Worm (Caenorhabditis elegans) whole organism, mixed stage, embryonic: ENCODE results near the gene F55E10.4.

Source experiments
- M03D4.4 ChIP-seq: sonication (generic microtip); optimal IDR thresholded peaks from 2 replicates; lab custom pipeline; 2017; ENCODE audit warnings: mild to moderate bottlenecking, missing genetic modification characterization, missing compliant biosample characterization
- ceh-39 ChIP-seq: fragments of 150-350 bp; optimal IDR thresholded peaks from 2 replicates; lab custom pipeline; 2014; ENCODE audit warnings: missing biosample characterization, missing genetic modification characterization
- ceh-43 ChIP-seq: fragments of 200-800 bp; sonication (Bioruptor generic); optimal IDR thresholded peaks from 2 replicates; lab custom pipeline; 2018; ENCODE audit warnings: mild to moderate bottlenecking, missing genetic modification characterization, moderate library complexity, missing compliant biosample characterization
- ceh-83 ChIP-seq: fragments of 200-800 bp; sonication (Bioruptor generic); optimal IDR thresholded peaks from 2 replicates; lab custom pipeline; 2018; ENCODE audit warnings: mild to moderate bottlenecking, missing genetic modification characterization, missing compliant biosample characterization
- ces-1 ChIP-seq: fragments of 150-350 bp; optimal IDR thresholded peaks from 2 replicates; lab custom pipeline; 2014; ENCODE audit warnings: missing biosample characterization, missing genetic modification reagents, missing genetic modification characterization
- cnd-1 ChIP-seq: fragments of 200-800 bp; sonication (Bioruptor generic); optimal IDR thresholded peaks from 2 replicates; lab custom pipeline; 2018; ENCODE audit warnings: mild to moderate bottlenecking, missing genetic modification characterization, missing compliant biosample characterization
- drap-1 ChIP-seq: fragments of 200-800 bp; sonication (Bioruptor generic); optimal IDR thresholded peaks from 3 replicates; lab custom pipeline; 2018; ENCODE audit warnings: mild to moderate bottlenecking, missing genetic modification characterization, missing compliant biosample characterization
- elt-1 ChIP-seq: sonication (generic microtip); optimal IDR thresholded peaks from 2 replicates; lab custom pipeline; 2017; ENCODE audit warnings: missing genetic modification characterization, mild to moderate bottlenecking, missing compliant biosample characterization, antibody characterized with exemption, moderate library complexity, borderline replicate concordance; ENCODE audit not compliant: insufficient read depth
- elt-3 ChIP-seq: fragments of 150-350 bp; optimal IDR thresholded peaks from 2 replicates; lab custom pipeline; 2014; ENCODE audit warnings: missing biosample characterization, missing genetic modification characterization
- flh-1 ChIP-seq: fragments of 200-800 bp; sonication (Bioruptor generic); optimal IDR thresholded peaks from 2 replicates; lab custom pipeline; 2018; ENCODE audit warnings: mild to moderate bottlenecking, missing genetic modification characterization, moderate library complexity, missing compliant biosample characterization
- ham-2 ChIP-seq: fragments of 200-800 bp; sonication (Bioruptor generic); optimal IDR thresholded peaks from 2 replicates; lab custom pipeline; 2018; ENCODE audit warnings: mild to moderate bottlenecking, missing genetic modification characterization, missing compliant biosample characterization
- hlh-1 ChIP-seq: fragments of 150-350 bp; optimal IDR thresholded peaks from 2 replicates; lab custom pipeline; 2014; ENCODE audit warnings: missing biosample characterization, missing genetic modification reagents, missing genetic modification characterization
- lin-13 ChIP-seq: fragments of 150-350 bp; optimal IDR thresholded peaks from 2 replicates; lab custom pipeline; 2014; ENCODE audit warnings: missing biosample characterization, missing genetic modification characterization
- lin-32 ChIP-seq: fragments of 200-800 bp; sonication (Bioruptor generic); optimal IDR thresholded peaks from 2 replicates; lab custom pipeline; 2018; ENCODE audit warnings: mild to moderate bottlenecking, missing genetic modification characterization, missing compliant biosample characterization
- lsy-2 ChIP-seq: fragments of 150-350 bp; optimal IDR thresholded peaks from 2 replicates; lab custom pipeline; 2014; ENCODE audit warnings: missing biosample characterization, missing genetic modification characterization
- mab-5 ChIP-seq: fragments of 150-350 bp; optimal IDR thresholded peaks from 2 replicates; lab custom pipeline; 2014; ENCODE audit warnings: missing biosample characterization, missing genetic modification characterization
- mep-1 ChIP-seq: fragments of 150-350 bp; optimal IDR thresholded peaks from 2 replicates; lab custom pipeline; 2017; ENCODE audit warnings: missing biosample characterization, missing genetic modification reagents, missing genetic modification characterization, inconsistent platforms
- mls-2 ChIP-seq: sonication (generic microtip); optimal IDR thresholded peaks from 2 replicates; lab custom pipeline; 2016; ENCODE audit warnings: mild to moderate bottlenecking, missing genetic modification characterization, moderate library complexity, missing compliant biosample characterization
- nhr-12 ChIP-seq: fragments of 150-350 bp; optimal IDR thresholded peaks from 2 replicates; lab custom pipeline; 2014; ENCODE audit warnings: missing biosample characterization, missing genetic modification characterization
- nhr-2 ChIP-seq: fragments of 150-350 bp; optimal IDR thresholded peaks from 2 replicates; lab custom pipeline; 2014; ENCODE audit warnings: missing biosample characterization, missing genetic modification characterization
- nhr-237 ChIP-seq: fragments of 150-350 bp; optimal IDR thresholded peaks from 2 replicates; lab custom pipeline; 2014; ENCODE audit warnings: missing biosample characterization, missing genetic modification characterization
- nhr-28 ChIP-seq: fragments of 150-350 bp; optimal IDR thresholded peaks from 2 replicates; lab custom pipeline; 2014; ENCODE audit warnings: missing biosample characterization, missing genetic modification characterization
- nhr-76 ChIP-seq: sonication (generic microtip); optimal IDR thresholded peaks from 2 replicates; lab custom pipeline; 2017; ENCODE audit warnings: missing biosample characterization, missing genetic modification characterization
- pha-4 ChIP-seq: fragments of 150-350 bp; optimal IDR thresholded peaks from 2 replicates; lab custom pipeline; 2018; ENCODE audit warnings: missing biosample characterization, missing genetic modification reagents, missing genetic modification characterization
- sem-2 ChIP-seq: fragments of 200-800 bp; sonication (Bioruptor generic); optimal IDR thresholded peaks from 2 replicates; lab custom pipeline; 2018; ENCODE audit warnings: mild to moderate bottlenecking, missing genetic modification characterization, missing compliant biosample characterization
- snpc-4 ChIP-seq: fragments of 150-350 bp; optimal IDR thresholded peaks from 2 replicates; lab custom pipeline; 2014; ENCODE audit warnings: missing biosample characterization, missing genetic modification characterization
- sptf-1 ChIP-seq: sonication (generic microtip); optimal IDR thresholded peaks from 2 replicates; lab custom pipeline; 2017; ENCODE audit warnings: mild to moderate bottlenecking, missing genetic modification characterization, moderate library complexity, missing compliant biosample characterization
- tbx-8 ChIP-seq: fragments of 200-800 bp; sonication (Bioruptor generic); optimal IDR thresholded peaks from 2 replicates; lab custom pipeline; 2018; ENCODE audit warnings: mild to moderate bottlenecking, missing genetic modification characterization, moderate library complexity, missing compliant biosample characterization
- unc-120 ChIP-seq: sonication (generic microtip); optimal IDR thresholded peaks from 2 replicates; lab custom pipeline; 2017; ENCODE audit warnings: missing genetic modification characterization, missing compliant biosample characterization; ENCODE audit not compliant: poor library complexity, severe bottlenecking
- unc-39 ChIP-seq: fragments of 150-350 bp; optimal IDR thresholded peaks from 2 replicates; lab custom pipeline; 2014; ENCODE audit warnings: missing biosample characterization, missing genetic modification characterization
- unc-62 ChIP-seq: fragments of 150-350 bp; optimal IDR thresholded peaks from 2 replicates; lab custom pipeline; 2014; ENCODE audit warnings: missing biosample characterization, missing genetic modification reagents, missing genetic modification characterization
- ztf-11 ChIP-seq: fragments of 150-350 bp; optimal IDR thresholded peaks from 2 replicates; lab custom pipeline; 2014; ENCODE audit warnings: missing biosample characterization, missing genetic modification characterization

Gene F55E10.4

ce11 chrX:8367553-8367952 is 39.9 kb upstream of the F55E10.4 start, which contains the start of gene F40B5.2:
F40B5.2 (plus strand) TSS chrX:8367853.
- TF ChIP-seq drap-1 (GFP tag; lab: Kevin White, UChicago) (no peak), sem-2 (no peak), cnd-1 (tag; lab: Kevin White, UChicago) (no peak), unc-62 (GFP tag; lab: Kevin White, UChicago) (no peak), unc-120 (tag; lab: Kevin White, UChicago) (no peak), mls-2 (tag; lab: Kevin White, UChicago) (no peak), nhr-237 (tag; lab: Kevin White, UChicago) (no peak), lin-13 (tag; lab: Kevin White, UChicago) (no peak), nhr-2 (tag; lab: Kevin White, UChicago) (no peak), hlh-1 (tag; lab: Kevin White, UChicago) (no peak), elt-3 (tag; lab: Kevin White, UChicago) (no peak), nhr-12 (no peak), ceh-39 (no peak)

ce11 chrX:8362379-8362778 is 34.7 kb upstream of the F55E10.4 start:
- TF ChIP-seq nhr-28 (tag; lab: Kevin White, UChicago) (no peak), unc-62 (GFP tag; lab: Kevin White, UChicago) (no peak), mls-2 (tag; lab: Kevin White, UChicago) (no peak), M03D4.4 (tag; lab: Kevin White, UChicago) (no peak), ham-2 (GFP tag; lab: Kevin White, UChicago) (no peak), mep-1 (tag; lab: Kevin White, UChicago) (no peak), pha-4 (tag; lab: Kevin White, UChicago) (no peak), cnd-1 (tag; lab: Kevin White, UChicago) (no peak), nhr-76 (no peak), nhr-2 (tag; lab: Kevin White, UChicago) (no peak), hlh-1 (tag; lab: Kevin White, UChicago) (no peak), ztf-11 (tag; lab: Kevin White, UChicago) (no peak), mab-5 (no peak), ces-1 (no peak), ceh-39 (no peak), lin-32 (GFP tag; lab: Kevin White, UChicago) (no peak), ceh-43 (GFP tag; lab: Kevin White, UChicago) (no peak), sptf-1 (tag; lab: Kevin White, UChicago) (no peak), lsy-2 (tag; lab: Kevin White, UChicago) (no peak), lin-13 (tag; lab: Kevin White, UChicago) (no peak)

DNA sequence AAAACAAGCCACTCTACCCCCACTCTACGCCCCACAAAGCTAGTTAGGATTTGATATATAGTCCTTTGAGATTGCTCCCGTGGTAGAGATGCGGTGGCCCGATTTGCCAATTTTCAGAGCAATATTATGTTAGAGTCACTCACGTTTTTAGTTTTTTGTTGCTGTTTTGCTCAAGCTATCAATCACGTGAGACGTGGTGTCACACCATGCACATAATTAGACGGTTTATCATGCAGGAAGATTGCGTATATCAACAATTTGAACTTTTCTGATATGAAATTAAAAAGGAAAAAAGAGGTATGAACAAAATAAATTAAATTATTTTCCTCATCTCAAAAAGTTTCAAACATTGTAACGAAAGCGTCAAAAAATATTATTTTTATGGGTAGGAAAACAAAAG is 28.6 kb upstream of the F55E10.4 start:
- TF ChIP-seq unc-120 (tag; lab: Kevin White, UChicago) (no peak), flh-1 (GFP tag; lab: Kevin White, UChicago) (no peak), nhr-2 (tag; lab: Kevin White, UChicago) (no peak), mep-1 (tag; lab: Kevin White, UChicago) (no peak), cnd-1 (tag; lab: Kevin White, UChicago) (no peak), nhr-76 (no peak), elt-3 (tag; lab: Kevin White, UChicago) (no peak), ztf-11 (tag; lab: Kevin White, UChicago) (no peak), ceh-83 (no peak), unc-62 (GFP tag; lab: Kevin White, UChicago) (no peak), mab-5 (no peak), elt-1 (no peak), sem-2 (no peak), nhr-237 (tag; lab: Kevin White, UChicago) (no peak), lsy-2 (tag; lab: Kevin White, UChicago) (no peak), M03D4.4 (tag; lab: Kevin White, UChicago) (no peak), ces-1 (no peak)
- TF ChIP-seq, all 35 proteins: peak for 0

- no peak for TF ChIP-seq unc-62 (GFP tag; lab: Kevin White, UChicago)
- TF ChIP-seq nhr-76 = no peak
- TF ChIP-seq ceh-43 (GFP tag; lab: Kevin White, UChicago) = no peak
- no peak for TF ChIP-seq mls-2 (tag; lab: Kevin White, UChicago)
- no peak for TF ChIP-seq cnd-1 (tag; lab: Kevin White, UChicago)
- TF ChIP-seq pha-4 (tag; lab: Kevin White, UChicago) = no peak
- TF ChIP-seq unc-39 (tag; lab: Kevin White, UChicago) = no peak
- no peak for TF ChIP-seq lsy-2 (tag; lab: Kevin White, UChicago)
- no peak for TF ChIP-seq flh-1 (GFP tag; lab: Kevin White, UChicago)
- TF ChIP-seq unc-120 (tag; lab: Kevin White, UChicago) = no peak
- no peak for TF ChIP-seq tbx-8 (GFP tag; lab: Kevin White, UChicago)
- TF ChIP-seq elt-1 = no peak
- TF ChIP-seq drap-1 (GFP tag; lab: Kevin White, UChicago) = no peak
- TF ChIP-seq lin-32 (GFP tag; lab: Kevin White, UChicago) = no peak
- no peak for TF ChIP-seq ces-1
- no peak for TF ChIP-seq snpc-4 (tag; lab: Kevin White, UChicago)
- TF ChIP-seq hlh-1 (tag; lab: Kevin White, UChicago) = no peak
Measured at ce11 chrX:8355350-8355749, 27.6 kb upstream of the F55E10.4 start.
